Worm (Caenorhabditis elegans) whole organism, mixed stage, embryonic: ENCODE measurements around the gene str-102.

Source experiments
- M03D4.4 ChIP-seq: sonication (generic microtip); optimal IDR thresholded peaks from 2 replicates; lab custom pipeline; 2017; ENCODE audit warnings: mild to moderate bottlenecking, missing genetic modification characterization, missing compliant biosample characterization
- bed-3 ChIP-seq: fragments of 200-800 bp; sonication (Bioruptor generic); optimal IDR thresholded peaks from 3 replicates; lab custom pipeline; 2018; ENCODE audit warnings: mild to moderate bottlenecking, missing genetic modification characterization, moderate library complexity, missing compliant biosample characterization
- blmp-1 ChIP-seq: fragments of 150-350 bp; optimal IDR thresholded peaks from 2 replicates; lab custom pipeline; 2014; ENCODE audit warnings: missing biosample characterization, missing genetic modification characterization
- ceh-43 ChIP-seq: fragments of 200-800 bp; sonication (Bioruptor generic); optimal IDR thresholded peaks from 2 replicates; lab custom pipeline; 2018; ENCODE audit warnings: mild to moderate bottlenecking, missing genetic modification characterization, moderate library complexity, missing compliant biosample characterization
- ces-1 ChIP-seq: fragments of 150-350 bp; optimal IDR thresholded peaks from 2 replicates; lab custom pipeline; 2014; ENCODE audit warnings: missing biosample characterization, missing genetic modification reagents, missing genetic modification characterization
- cnd-1 ChIP-seq: fragments of 200-800 bp; sonication (Bioruptor generic); optimal IDR thresholded peaks from 2 replicates; lab custom pipeline; 2018; ENCODE audit warnings: mild to moderate bottlenecking, missing genetic modification characterization, missing compliant biosample characterization
- drap-1 ChIP-seq: fragments of 200-800 bp; sonication (Bioruptor generic); optimal IDR thresholded peaks from 3 replicates; lab custom pipeline; 2018; ENCODE audit warnings: mild to moderate bottlenecking, missing genetic modification characterization, missing compliant biosample characterization
- elt-1 ChIP-seq: sonication (generic microtip); optimal IDR thresholded peaks from 2 replicates; lab custom pipeline; 2017; ENCODE audit warnings: missing genetic modification characterization, mild to moderate bottlenecking, missing compliant biosample characterization, antibody characterized with exemption, moderate library complexity, borderline replicate concordance; ENCODE audit not compliant: insufficient read depth
- flh-1 ChIP-seq: fragments of 200-800 bp; sonication (Bioruptor generic); optimal IDR thresholded peaks from 2 replicates; lab custom pipeline; 2018; ENCODE audit warnings: mild to moderate bottlenecking, missing genetic modification characterization, moderate library complexity, missing compliant biosample characterization
- hlh-1 ChIP-seq: fragments of 150-350 bp; optimal IDR thresholded peaks from 2 replicates; lab custom pipeline; 2014; ENCODE audit warnings: missing biosample characterization, missing genetic modification reagents, missing genetic modification characterization
- lin-13 ChIP-seq: fragments of 150-350 bp; optimal IDR thresholded peaks from 2 replicates; lab custom pipeline; 2014; ENCODE audit warnings: missing biosample characterization, missing genetic modification characterization
- lin-32 ChIP-seq: fragments of 200-800 bp; sonication (Bioruptor generic); optimal IDR thresholded peaks from 2 replicates; lab custom pipeline; 2018; ENCODE audit warnings: mild to moderate bottlenecking, missing genetic modification characterization, missing compliant biosample characterization
- mab-5 ChIP-seq: fragments of 150-350 bp; optimal IDR thresholded peaks from 2 replicates; lab custom pipeline; 2014; ENCODE audit warnings: missing biosample characterization, missing genetic modification characterization
- mep-1 ChIP-seq: fragments of 150-350 bp; optimal IDR thresholded peaks from 2 replicates; lab custom pipeline; 2017; ENCODE audit warnings: missing biosample characterization, missing genetic modification reagents, missing genetic modification characterization, inconsistent platforms
- mls-2 ChIP-seq: sonication (generic microtip); optimal IDR thresholded peaks from 2 replicates; lab custom pipeline; 2016; ENCODE audit warnings: mild to moderate bottlenecking, missing genetic modification characterization, moderate library complexity, missing compliant biosample characterization
- nhr-12 ChIP-seq: fragments of 150-350 bp; optimal IDR thresholded peaks from 2 replicates; lab custom pipeline; 2014; ENCODE audit warnings: missing biosample characterization, missing genetic modification characterization
- nhr-2 ChIP-seq: fragments of 150-350 bp; optimal IDR thresholded peaks from 2 replicates; lab custom pipeline; 2014; ENCODE audit warnings: missing biosample characterization, missing genetic modification characterization
- nhr-237 ChIP-seq: fragments of 150-350 bp; optimal IDR thresholded peaks from 2 replicates; lab custom pipeline; 2014; ENCODE audit warnings: missing biosample characterization, missing genetic modification characterization
- nhr-28 ChIP-seq: fragments of 150-350 bp; optimal IDR thresholded peaks from 2 replicates; lab custom pipeline; 2014; ENCODE audit warnings: missing biosample characterization, missing genetic modification characterization
- nhr-76 ChIP-seq: sonication (generic microtip); optimal IDR thresholded peaks from 2 replicates; lab custom pipeline; 2017; ENCODE audit warnings: missing biosample characterization, missing genetic modification characterization
- pha-4 ChIP-seq: fragments of 150-350 bp; optimal IDR thresholded peaks from 2 replicates; lab custom pipeline; 2018; ENCODE audit warnings: missing biosample characterization, missing genetic modification reagents, missing genetic modification characterization
- sem-2 ChIP-seq: fragments of 200-800 bp; sonication (Bioruptor generic); optimal IDR thresholded peaks from 2 replicates; lab custom pipeline; 2018; ENCODE audit warnings: mild to moderate bottlenecking, missing genetic modification characterization, missing compliant biosample characterization
- snpc-4 ChIP-seq: fragments of 150-350 bp; optimal IDR thresholded peaks from 2 replicates; lab custom pipeline; 2014; ENCODE audit warnings: missing biosample characterization, missing genetic modification characterization
- sptf-1 ChIP-seq: sonication (generic microtip); optimal IDR thresholded peaks from 2 replicates; lab custom pipeline; 2017; ENCODE audit warnings: mild to moderate bottlenecking, missing genetic modification characterization, moderate library complexity, missing compliant biosample characterization
- tbx-8 ChIP-seq: fragments of 200-800 bp; sonication (Bioruptor generic); optimal IDR thresholded peaks from 2 replicates; lab custom pipeline; 2018; ENCODE audit warnings: mild to moderate bottlenecking, missing genetic modification characterization, moderate library complexity, missing compliant biosample characterization
- unc-120 ChIP-seq: sonication (generic microtip); optimal IDR thresholded peaks from 2 replicates; lab custom pipeline; 2017; ENCODE audit warnings: missing genetic modification characterization, missing compliant biosample characterization; ENCODE audit not compliant: poor library complexity, severe bottlenecking
- unc-39 ChIP-seq: fragments of 150-350 bp; optimal IDR thresholded peaks from 2 replicates; lab custom pipeline; 2014; ENCODE audit warnings: missing biosample characterization, missing genetic modification characterization
- unc-62 ChIP-seq: fragments of 150-350 bp; optimal IDR thresholded peaks from 2 replicates; lab custom pipeline; 2014; ENCODE audit warnings: missing biosample characterization, missing genetic modification reagents, missing genetic modification characterization
- ztf-11 ChIP-seq: fragments of 150-350 bp; optimal IDR thresholded peaks from 2 replicates; lab custom pipeline; 2014; ENCODE audit warnings: missing biosample characterization, missing genetic modification characterization

str-102 gene

DNA sequence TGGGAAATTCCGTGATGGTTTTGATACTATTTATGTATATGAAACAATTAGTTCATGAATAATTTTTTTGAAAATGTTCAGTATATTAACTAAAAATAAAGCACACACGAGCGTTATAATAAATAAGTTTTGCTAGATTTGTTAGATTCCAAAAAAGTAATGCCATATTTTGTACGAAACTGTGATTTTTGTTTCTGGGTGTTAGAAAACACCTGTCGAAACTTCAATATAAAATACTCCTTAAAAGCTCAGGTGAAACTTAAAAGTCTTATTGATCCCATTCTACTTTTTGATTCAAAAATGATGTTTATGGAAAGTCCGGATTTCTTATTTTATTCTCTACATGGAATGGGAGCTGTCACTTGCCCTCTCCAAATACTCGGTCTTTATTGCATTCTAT lies 31.1 kb downstream of the str-102 start, which contains the start of gene srh-265:
TSS of gene srh-265 (plus strand) at position 301 of the 400 bp plus-strand sequence.
- TF ChIP-seq ztf-11 (tag; lab: Kevin White, UChicago) = no peak
- TF ChIP-seq sem-2 (GFP tag; lab: Kevin White, UChicago) = no peak
- TF ChIP-seq lin-32 (GFP tag; lab: Kevin White, UChicago) = no peak
- TF ChIP-seq nhr-12 (tag; lab: Kevin White, UChicago) = no peak
- TF ChIP-seq sptf-1 (tag; lab: Kevin White, UChicago) = no peak
- no peak for TF ChIP-seq elt-1 (tag; lab: Kevin White, UChicago)
- no peak for TF ChIP-seq unc-120
- TF ChIP-seq mep-1 = no peak
- TF ChIP-seq drap-1 = no peak
- no peak for TF ChIP-seq unc-39 (tag; lab: Kevin White, UChicago)
- TF ChIP-seq snpc-4 (tag; lab: Kevin White, UChicago) = no peak
- no peak for TF ChIP-seq blmp-1 (tag; lab: Kevin White, UChicago)
- TF ChIP-seq mls-2 = no peak
- no peak for TF ChIP-seq lin-13 (tag; lab: Kevin White, UChicago)
- no peak for TF ChIP-seq ces-1 (GFP tag; lab: Kevin White, UChicago)

DNA sequence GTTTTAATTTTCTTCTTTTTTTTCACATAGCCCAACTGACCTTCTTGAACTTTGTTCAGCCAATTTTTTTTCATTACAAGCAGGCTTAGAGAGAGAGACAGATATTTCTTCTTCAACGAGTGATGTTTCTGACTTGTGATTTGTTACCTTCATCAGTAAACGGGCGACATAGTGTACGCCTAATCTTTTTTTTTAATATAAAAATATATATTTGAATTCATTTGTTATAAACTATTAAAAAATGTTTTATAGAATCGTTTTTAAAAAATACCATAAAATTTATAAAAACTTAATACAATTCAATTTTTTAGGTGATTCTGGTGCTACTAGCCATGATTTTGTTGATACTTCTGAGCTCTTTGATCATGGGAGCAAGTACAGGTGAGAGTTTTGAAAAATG lies 33.0 kb downstream of the str-102 start, which contains the start of gene T06E6.10:
TSS of gene T06E6.10 (plus strand) at position 301 of the 400 bp plus-strand sequence.
- TF ChIP-seq lin-32 (GFP tag; lab: Kevin White, UChicago) (no peak), nhr-76 (tag; lab: Kevin White, UChicago) (no peak), nhr-28 (tag; lab: Kevin White, UChicago) (no peak), nhr-237 (tag; lab: Kevin White, UChicago) (no peak), hlh-1 (tag; lab: Kevin White, UChicago) (no peak), ces-1 (GFP tag; lab: Kevin White, UChicago) (no peak), elt-1 (tag; lab: Kevin White, UChicago) (no peak), snpc-4 (tag; lab: Kevin White, UChicago) (no peak), bed-3 (GFP tag; lab: Kevin White, UChicago) (no peak), cnd-1 (tag; lab: Kevin White, UChicago) (no peak), sem-2 (GFP tag; lab: Kevin White, UChicago) (no peak), mls-2 (no peak), mab-5 (no peak), flh-1 (GFP tag; lab: Kevin White, UChicago) (no peak), nhr-2 (no peak), unc-39 (tag; lab: Kevin White, UChicago) (no peak), lin-13 (tag; lab: Kevin White, UChicago) (no peak)

DNA sequence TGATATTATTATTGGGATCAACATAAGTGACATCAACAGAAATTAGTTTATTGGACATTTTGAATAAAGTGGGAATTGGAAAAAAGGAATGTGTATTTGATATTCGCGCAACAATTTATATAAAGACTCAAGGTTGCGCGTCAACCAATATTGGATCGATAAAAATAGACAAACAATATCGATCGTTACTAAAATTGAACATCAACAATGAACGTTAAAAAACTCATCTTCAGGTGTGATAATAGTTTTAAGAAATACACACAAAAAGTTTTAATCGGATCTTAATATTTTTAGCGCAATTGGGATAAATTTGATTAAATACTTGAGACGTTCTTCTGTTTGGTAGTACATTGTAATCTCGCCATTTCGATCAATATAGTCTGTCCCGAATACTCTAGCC lies 38.8 kb downstream of the str-102 start, which contains the start of gene fbxa-104:
TSS of gene fbxa-104 (minus strand) at position 83 of the 400 bp plus-strand sequence.
- no peak for TF ChIP-seq tbx-8 (GFP tag; lab: Kevin White, UChicago)
- TF ChIP-seq flh-1 (GFP tag; lab: Kevin White, UChicago) = no peak

ce11 chrV:15425368-15426091 lies 40.7 kb downstream of the str-102 start, which contains the start of gene Y36E3A.2:
Gene Y36E3A.2 (plus strand): TSS chrV:15426041.
- no peak for TF ChIP-seq M03D4.4 (tag; lab: Kevin White, UChicago)
- no peak for TF ChIP-seq nhr-237 (tag; lab: Kevin White, UChicago)
- TF ChIP-seq mab-5 = no peak
- no peak for TF ChIP-seq unc-62
- TF ChIP-seq nhr-2 = no peak
- TF ChIP-seq pha-4 (tag; lab: Kevin White, UChicago) = no peak
- TF ChIP-seq drap-1 = no peak
- TF ChIP-seq nhr-12 (tag; lab: Kevin White, UChicago) = no peak
- TF ChIP-seq sptf-1 (tag; lab: Kevin White, UChicago) = no peak
- no peak for TF ChIP-seq ces-1 (GFP tag; lab: Kevin White, UChicago)
- no peak for TF ChIP-seq snpc-4 (tag; lab: Kevin White, UChicago)
- TF ChIP-seq sem-2 (GFP tag; lab: Kevin White, UChicago) = no peak
- no peak for TF ChIP-seq ceh-43 (GFP tag; lab: Kevin White, UChicago)
- no peak for TF ChIP-seq blmp-1 (tag; lab: Kevin White, UChicago)
- TF ChIP-seq lin-32 (GFP tag; lab: Kevin White, UChicago) = no peak
- TF ChIP-seq bed-3 (GFP tag; lab: Kevin White, UChicago) = no peak
- no peak for TF ChIP-seq flh-1 (GFP tag; lab: Kevin White, UChicago)
